Fruit fly (Drosophila melanogaster): ENCODE data around the gene CG6656.

DNA sequence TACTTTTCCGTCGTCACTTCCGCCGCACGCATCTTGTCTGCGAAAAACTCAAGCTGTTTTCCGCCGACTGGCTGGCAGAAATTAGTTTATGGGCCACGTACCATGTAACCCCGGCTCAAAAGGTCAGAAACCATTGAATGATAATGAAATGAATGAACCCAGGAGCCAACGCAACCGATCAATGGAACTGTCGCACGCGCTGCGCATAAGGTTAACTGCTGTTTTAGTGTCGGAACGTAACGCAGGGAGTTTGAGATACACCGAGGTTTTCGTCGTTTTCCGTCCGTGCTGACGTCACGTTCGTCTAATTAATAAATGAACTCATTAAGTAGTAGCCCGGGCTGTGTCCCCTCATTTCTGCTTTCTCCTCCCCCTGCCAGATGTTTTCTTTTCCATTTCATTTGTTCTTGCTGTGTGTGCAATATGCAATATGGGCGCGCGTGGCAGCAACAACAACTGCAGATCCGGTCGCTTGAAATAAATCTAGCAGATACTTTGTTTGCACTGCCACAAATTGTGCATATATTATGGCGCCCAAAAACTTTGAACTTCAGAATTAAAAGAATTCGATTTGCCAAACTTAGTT is 16.7 kb upstream of the CG6656 start:
- TF ChIP-seq Snoo (tag; optimal IDR thresholded peaks at IDR 0.05), result no peak
- TF ChIP-seq gl (tag; optimal IDR thresholded peaks at IDR 0.05), result no peak
- peak; percentile 8 for TF ChIP-seq CG9948 (tag; optimal IDR thresholded peaks at IDR 0.05)
- no peak for TF ChIP-seq CG8159 (tag; optimal IDR thresholded peaks at IDR 0.05)
- no peak for TF ChIP-seq Pif1A (GFP tag; optimal IDR thresholded peaks at IDR 0.05)
- TF ChIP-seq CG34367 (tag; optimal IDR thresholded peaks at IDR 0.05), result no peak
- no peak for TF ChIP-seq CG15710 (tag; optimal IDR thresholded peaks at IDR 0.05)
- TF ChIP-seq Ets98B (GFP tag; IDR thresholded peaks at IDR 0.05), result no peak
- no peak for TF ChIP-seq fd96Ca (GFP tag; IDR thresholded peaks at IDR 0.05)
- TF ChIP-seq rn (GFP tag; IDR thresholded peaks at IDR 0.05), result no peak
- TF ChIP-seq CG32121 (GFP tag; IDR thresholded peaks at IDR 0.05), result no peak
- no peak for TF ChIP-seq EcR (GFP tag; optimal IDR thresholded peaks at IDR 0.05)
- TF ChIP-seq CG8301 (tag; optimal IDR thresholded peaks at IDR 0.05), result no peak
